Fruit fly (Drosophila melanogaster) whole organism, pupa: ENCODE measurements around the gene Fit1.

Experiments
- CG10348 ChIP-seq: fragments of 200-800 bp; sonication (Bioruptor generic); IDR thresholded peaks from 2 replicates; pipeline ENCODE4 v1.3.6; 2022; ENCODE audit warnings: missing biosample characterization, missing genetic modification characterization
- CG12605 ChIP-seq: fragments of 200-800 bp; sonication (Bioruptor generic); IDR thresholded peaks from 2 replicates; pipeline ENCODE4 v1.3.6; 2022; ENCODE audit warnings: missing biosample characterization, missing genetic modification characterization
- CG13204 ChIP-seq: fragments of 200-800 bp; sonication (Bioruptor generic); optimal IDR thresholded peaks from 2 replicates; lab custom pipeline; 2018; ENCODE audit warnings: missing biosample characterization, mild to moderate bottlenecking, missing genetic modification characterization, moderate library complexity
- CG14655 ChIP-seq: fragments of 200-800 bp; sonication (Bioruptor generic); optimal IDR thresholded peaks from 3 replicates; lab custom pipeline; 2017; ENCODE audit warnings: mild to moderate bottlenecking, missing biosample characterization, missing genetic modification reagents, missing genetic modification characterization
- CG15710 ChIP-seq: fragments of 200-800 bp; sonication (Bioruptor generic); optimal IDR thresholded peaks from 2 replicates; lab custom pipeline; 2018; ENCODE audit warnings: missing biosample characterization, mild to moderate bottlenecking, missing genetic modification characterization, moderate library complexity
- CG17806 ChIP-seq: fragments of 200-800 bp; sonication (Bioruptor generic); optimal IDR thresholded peaks from 2 replicates; lab custom pipeline; 2018; ENCODE audit warnings: missing biosample characterization, mild to moderate bottlenecking, missing genetic modification characterization, moderate library complexity
- CG32121 ChIP-seq: fragments of 200-800 bp; sonication (Bioruptor generic); IDR thresholded peaks from 2 replicates; pipeline ENCODE4 v1.3.6; 2022; ENCODE audit warnings: missing biosample characterization, missing genetic modification characterization
- CG34367 ChIP-seq: fragments of 200-800 bp; sonication (Bioruptor generic); optimal IDR thresholded peaks from 2 replicates; lab custom pipeline; 2018; ENCODE audit warnings: missing biosample characterization, mild to moderate bottlenecking, missing genetic modification characterization
- CG4496 ChIP-seq: fragments of 200-800 bp; sonication (Bioruptor generic); IDR thresholded peaks from 3 replicates; pipeline ENCODE4 v1.3.6; 2022; ENCODE audit warnings: missing biosample characterization, missing genetic modification characterization
- CG8159 ChIP-seq: fragments of 200-800 bp; sonication (Bioruptor generic); optimal IDR thresholded peaks from 3 replicates; lab custom pipeline; 2018; ENCODE audit warnings: missing biosample characterization, mild to moderate bottlenecking, missing genetic modification characterization, moderate library complexity
- CG8301 ChIP-seq: fragments of 200-800 bp; sonication (Bioruptor generic); optimal IDR thresholded peaks from 2 replicates; lab custom pipeline; 2018; ENCODE audit warnings: missing biosample characterization, mild to moderate bottlenecking, missing genetic modification characterization
- CG9948 ChIP-seq: fragments of 200-800 bp; sonication (Bioruptor generic); optimal IDR thresholded peaks from 2 replicates; lab custom pipeline; 2018; ENCODE audit warnings: missing biosample characterization, mild to moderate bottlenecking, missing genetic modification characterization, moderate library complexity
- D1 ChIP-seq: fragments of 200-800 bp; sonication (Bioruptor generic); optimal IDR thresholded peaks from 2 replicates; lab custom pipeline; 2018; ENCODE audit warnings: missing biosample characterization, mild to moderate bottlenecking, missing genetic modification characterization, moderate library complexity
- EcR ChIP-seq: fragments of 200-800 bp; sonication (Bioruptor generic); optimal IDR thresholded peaks from 3 replicates; lab custom pipeline; 2019; ENCODE audit warnings: missing biosample characterization, missing genetic modification characterization, mild to moderate bottlenecking, moderate library complexity, missing genetic modification reagents
- Ets98B ChIP-seq: fragments of 200-800 bp; sonication (Bioruptor generic); IDR thresholded peaks from 2 replicates; pipeline ENCODE4 v1.3.6; 2022; ENCODE audit warnings: missing biosample characterization, missing genetic modification characterization
- Pif1A ChIP-seq: fragments of 200-800 bp; sonication (Bioruptor generic); optimal IDR thresholded peaks from 3 replicates; lab custom pipeline; 2016; ENCODE audit warnings: missing biosample characterization, missing genetic modification characterization
- Pif1B ChIP-seq: fragments of 200-800 bp; sonication (Bioruptor generic); optimal IDR thresholded peaks from 3 replicates; lab custom pipeline; 2016; ENCODE audit warnings: missing biosample characterization, missing genetic modification characterization
- Snoo ChIP-seq: fragments of 200-800 bp; sonication (Bioruptor generic); optimal IDR thresholded peaks from 3 replicates; lab custom pipeline; 2017; ENCODE audit warnings: missing biosample characterization, mild to moderate bottlenecking, missing genetic modification characterization, inconsistent platforms
- fd96Ca ChIP-seq: fragments of 200-800 bp; sonication (Bioruptor generic); IDR thresholded peaks from 3 replicates; pipeline ENCODE4 v1.3.6; 2022; ENCODE audit warnings: missing biosample characterization, missing genetic modification characterization
- gl ChIP-seq: fragments of 200-800 bp; sonication (Bioruptor generic); optimal IDR thresholded peaks from 2 replicates; lab custom pipeline; 2018; ENCODE audit warnings: missing biosample characterization, mild to moderate bottlenecking, missing genetic modification characterization
- rn ChIP-seq: fragments of 200-800 bp; sonication (Bioruptor generic); IDR thresholded peaks from 2 replicates; pipeline ENCODE4 v1.3.6; 2022; ENCODE audit warnings: missing biosample characterization, missing genetic modification characterization

Gene Fit1

dm6 chr3L:4145229-4145628 lies 41.9 kb downstream of the Fit1 start:
- peak; percentile 73 for TF ChIP-seq EcR
- TF ChIP-seq Ets98B (GFP tag; lab: Robert Waterston, UW): no peak
- TF ChIP-seq, all 21 proteins: peak for 1

- TF ChIP-seq CG8159 (tag; lab: Kevin White, UChicago) (no peak), CG10348 (no peak), fd96Ca (GFP tag; lab: Robert Waterston, UW) (no peak), Snoo (tag; lab: Kevin White, UChicago) (no peak), CG32121 (GFP tag; lab: Robert Waterston, UW) (no peak), CG8301 (tag; lab: Kevin White, UChicago) (no peak), gl (tag; lab: Kevin White, UChicago) (no peak), EcR (peak; percentile 34), CG34367 (tag; lab: Kevin White, UChicago) (no peak), CG4496 (GFP tag; lab: Robert Waterston, UW) (no peak), CG12605 (no peak), CG9948 (tag; lab: Kevin White, UChicago) (no peak), CG15710 (tag; lab: Kevin White, UChicago) (no peak), Ets98B (GFP tag; lab: Robert Waterston, UW) (no peak), rn (GFP tag; lab: Robert Waterston, UW) (no peak), CG17806 (no peak), Pif1B (GFP tag; lab: Kevin White, UChicago) (peak; percentile 8), D1 (tag; lab: Kevin White, UChicago) (no peak), Pif1A (GFP tag; lab: Kevin White, UChicago) (peak; percentile 10), CG14655 (GFP tag; lab: Kevin White, UChicago) (no peak), CG13204 (peak; percentile 24)
- TF ChIP-seq, all 21 proteins: peak for 4
Observed at dm6 chr3L:4148406-4148975, 45.1 kb downstream of the Fit1 start, which contains the start of gene CG1299. Gene CG1299 (plus strand): TSS chr3L:4148696.
